Worm (Caenorhabditis elegans): ENCODE data around the gene F52E1.2.
A peak's percentile ranks its signal among the peaks of the same experiment; 100 is the strongest.

Gene F52E1.2

DNA sequence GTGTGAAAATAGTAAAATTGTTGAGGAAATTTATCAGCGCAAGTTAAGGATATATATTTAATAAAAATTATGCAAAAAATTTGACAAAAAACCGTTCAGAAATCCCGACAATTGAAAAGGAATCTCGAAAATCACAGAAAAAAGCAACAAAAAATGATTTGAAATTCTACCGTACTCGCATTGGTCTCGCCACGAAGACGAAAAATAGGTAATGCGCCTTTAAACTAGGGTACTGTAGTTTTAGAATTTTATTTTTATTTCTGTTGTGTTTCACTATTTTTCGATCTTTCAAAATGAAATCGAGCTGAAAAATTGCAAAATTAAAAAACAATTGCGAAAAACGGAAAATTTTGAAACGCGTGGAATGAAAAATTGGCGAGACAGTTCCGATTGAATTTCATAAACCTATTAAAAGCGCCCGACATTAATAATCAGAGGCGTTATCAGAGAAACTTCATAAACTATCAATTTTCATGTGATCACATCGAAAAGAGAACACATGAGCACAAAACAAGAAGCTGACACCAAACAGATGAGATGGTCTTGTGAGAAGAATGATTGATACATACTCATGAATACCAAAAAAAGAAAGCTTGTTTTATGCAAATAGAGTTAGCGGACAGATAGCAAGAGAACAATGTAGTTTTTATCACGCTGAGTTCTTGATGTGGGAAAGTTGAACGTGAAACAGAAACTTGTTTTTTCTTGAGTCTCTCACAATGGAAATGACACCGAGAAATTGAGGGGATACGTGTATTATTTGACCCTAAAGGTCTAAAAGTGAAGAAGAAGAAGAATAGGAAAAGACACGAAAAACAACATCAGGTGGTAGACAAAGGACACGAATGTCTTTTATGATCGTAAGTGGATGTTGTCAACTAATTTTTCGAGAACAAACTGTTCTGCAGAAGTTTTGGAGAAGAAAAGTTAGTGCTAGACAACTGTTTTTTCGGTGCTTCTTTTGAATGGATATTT is 14.7 kb downstream of the F52E1.2 start:
- TF ChIP-seq ceh-82 (tag; optimal IDR thresholded peaks at IDR 0.05) (no peak), nhr-85 (tag) (peak; percentile 65), ceh-88 (GFP tag; IDR thresholded peaks at IDR 0.05) (no peak), alr-1 (tag; optimal IDR thresholded peaks at IDR 0.05; ENCODE audit: borderline replicate concordance) (no peak), elt-2 (tag; optimal IDR thresholded peaks at IDR 0.05) (peak; percentile 79), ama-1 (optimal IDR thresholded peaks at IDR 0.05) (peak; percentile 42), unc-130 (tag; optimal IDR thresholded peaks at IDR 0.05) (no peak), isw-1 (GFP tag; IDR thresholded peaks at IDR 0.05) (no peak), pqm-1 (tag; optimal IDR thresholded peaks at IDR 0.05) (no peak), lin-35 (GFP tag; optimal IDR thresholded peaks at IDR 0.05) (peak in 1 of 2 experiments; percentile 18), blmp-1 (tag; optimal IDR thresholded peaks at IDR 0.05) (peak; percentile 21), C34B4.2 (tag; optimal IDR thresholded peaks at IDR 0.05) (no peak), hpl-2 (GFP tag; optimal IDR thresholded peaks at IDR 0.05) (no peak), lin-15B (tag; optimal IDR thresholded peaks at IDR 0.05) (no peak)

DNA sequence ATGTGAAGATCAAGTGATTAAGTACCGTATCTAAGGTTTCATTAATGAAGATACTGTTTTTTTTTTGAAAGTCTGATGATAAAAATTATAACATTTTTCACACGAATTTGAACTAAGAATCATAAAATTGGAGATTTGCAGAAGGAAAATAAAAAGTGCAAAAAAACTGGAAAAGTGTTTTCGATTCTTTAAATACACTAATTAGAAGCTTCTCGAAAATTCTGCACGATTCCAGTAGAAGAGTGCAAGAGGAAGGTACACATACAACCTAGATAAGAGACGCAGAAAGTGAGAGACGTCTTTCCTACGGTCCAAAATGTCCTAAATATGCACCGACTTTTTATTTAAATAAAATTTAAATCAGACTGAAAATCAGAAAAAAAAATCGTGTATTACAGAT is 15.8 kb downstream of the F52E1.2 start:
- TF ChIP-seq swsn-7 (tag; optimal IDR thresholded peaks at IDR 0.05), result peak; percentile 18
- peak; percentile 75 for TF ChIP-seq mep-1 (tag; optimal IDR thresholded peaks at IDR 0.05)
- TF ChIP-seq jun-1 (tag; optimal IDR thresholded peaks at IDR 0.05), result no peak
- TF ChIP-seq lin-14 (GFP tag; optimal IDR thresholded peaks at IDR 0.05), result peak; percentile 2

DNA sequence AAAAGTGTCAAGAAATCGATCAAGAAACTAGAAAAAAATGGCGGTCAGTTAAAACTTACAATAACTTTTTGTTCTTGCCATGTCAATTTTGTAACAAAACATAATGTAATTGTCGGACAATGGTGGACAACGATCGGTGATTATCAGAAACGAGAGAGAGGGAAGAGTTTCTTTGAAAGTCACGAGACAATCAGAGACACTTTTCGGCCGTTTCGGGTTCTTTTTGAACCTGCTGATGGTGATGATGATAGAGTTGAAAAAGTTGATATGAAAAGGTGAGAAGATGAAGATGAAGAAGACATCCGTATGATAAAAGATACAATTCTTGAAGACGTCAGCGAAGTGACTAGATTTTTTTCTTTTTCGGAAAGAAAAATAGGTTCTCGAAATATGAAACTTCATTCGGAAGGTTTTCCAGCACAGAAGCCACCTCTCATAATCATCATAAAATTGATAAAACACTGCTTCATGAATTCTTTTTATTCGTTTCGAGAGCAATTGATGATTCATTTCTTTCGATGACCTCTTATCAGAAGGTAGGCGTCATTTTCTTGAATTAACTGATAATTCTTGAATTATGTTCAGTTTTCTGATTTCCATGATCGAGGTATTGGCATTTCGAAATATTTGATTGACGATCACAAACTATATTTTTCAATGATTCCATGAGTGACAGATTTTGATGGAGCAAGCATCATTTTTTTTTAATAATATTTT is 16.5 kb downstream of the F52E1.2 start:
- TF ChIP-seq egl-27 (tag; optimal IDR thresholded peaks at IDR 0.05) (no peak), hlh-4 (tag; optimal IDR thresholded peaks at IDR 0.05) (no peak), unc-130 (tag; optimal IDR thresholded peaks at IDR 0.05) (peak; percentile 19), swsn-7 (tag; optimal IDR thresholded peaks at IDR 0.05) (no peak), pag-3 (tag; optimal IDR thresholded peaks at IDR 0.05; ENCODE audit: borderline replicate concordance, insufficient read depth) (no peak), elt-3 (tag; optimal IDR thresholded peaks at IDR 0.05) (peak in 2 of 6 experiments; percentile 27 to 88), blmp-1 (tag; optimal IDR thresholded peaks at IDR 0.05) (peak; percentile 73), mab-9 (GFP tag; IDR thresholded peaks at IDR 0.05) (no peak), rnt-1 (tag; optimal IDR thresholded peaks at IDR 0.05) (no peak), dpl-1 (GFP tag; optimal IDR thresholded peaks at IDR 0.05) (no peak), ces-1 (GFP tag; optimal IDR thresholded peaks at IDR 0.05) (no peak), nhr-28 (tag; optimal IDR thresholded peaks at IDR 0.05) (no peak), ztf-4 (tag; optimal IDR thresholded peaks at IDR 0.05) (no peak), nhr-20 (tag; optimal IDR thresholded peaks at IDR 0.05) (peak; percentile 73), ceh-82 (tag; optimal IDR thresholded peaks at IDR 0.05) (no peak), tlp-1 (tag; optimal IDR thresholded peaks at IDR 0.05) (no peak), ceh-8 (GFP tag; optimal IDR thresholded peaks at IDR 0.05) (no peak), fkh-10 (GFP tag; optimal IDR thresholded peaks at IDR 0.05) (no peak), jun-1 (tag; optimal IDR thresholded peaks at IDR 0.05) (no peak), vab-15 (tag; optimal IDR thresholded peaks at IDR 0.05) (no peak), lin-39 (tag; optimal IDR thresholded peaks at IDR 0.05) (no peak), tbx-2 (tag; optimal IDR thresholded peaks at IDR 0.05) (no peak), efl-3 (GFP tag; optimal IDR thresholded peaks at IDR 0.05) (no peak), pqm-1 (tag; optimal IDR thresholded peaks at IDR 0.05) (no peak), lin-35 (GFP tag; optimal IDR thresholded peaks at IDR 0.05) (peak in 1 of 2 experiments; percentile 27), C04F5.9 (tag; optimal IDR thresholded peaks at IDR 0.05) (no peak), grh-1 (GFP tag; IDR thresholded peaks at IDR 0.05) (no peak), ets-5 (GFP tag; IDR thresholded peaks at IDR 0.05) (no peak), C16A3.4 (tag; optimal IDR thresholded peaks at IDR 0.05) (no peak), ceh-63 (GFP tag; optimal IDR thresholded peaks at IDR 0.05) (no peak), ama-1 (optimal IDR thresholded peaks at IDR 0.05) (no peak), ceh-90 (tag; optimal IDR thresholded peaks at IDR 0.05) (no peak), nhr-84 (tag; optimal IDR thresholded peaks at IDR 0.05) (no peak), unc-98 (GFP tag; IDR thresholded peaks at IDR 0.05) (no peak), nhr-71 (tag; optimal IDR thresholded peaks at IDR 0.05) (peak; percentile 52)
